Worm (Caenorhabditis elegans): ENCODE results near the gene subs-4.

- no peak for TF ChIP-seq pha-4 (GFP tag; IDR thresholded peaks at IDR 0.05)
- no peak for TF ChIP-seq pha-4 (tag; optimal IDR thresholded peaks at IDR 0.05)
- no peak for TF ChIP-seq daf-12 (tag; optimal IDR thresholded peaks at IDR 0.05)
- no peak for TF ChIP-seq zag-1 (tag; optimal IDR thresholded peaks at IDR 0.05)
- TF ChIP-seq nhr-28 (tag; optimal IDR thresholded peaks at IDR 0.05), result no peak
- TF ChIP-seq skn-1 (tag; optimal IDR thresholded peaks at IDR 0.05), result no peak
- TF ChIP-seq F10B5.3 (tag; optimal IDR thresholded peaks at IDR 0.05), result no peak
- TF ChIP-seq zip-11 (GFP tag; IDR thresholded peaks at IDR 0.05), result no peak
These were observed 21.9 kb upstream of the subs-4 start, which contains the start of gene T28D6.4 for ce11 chrIII:11360156-11360555.
